Worm (Caenorhabditis elegans) whole organism, L2 larva: ENCODE data around the gene VM106R.1.

ENCODE experiments used
- C34F6.9 ChIP-seq: fragments of 150-350 bp; optimal IDR thresholded peaks from 2 replicates; lab custom pipeline; 2014; ENCODE audit warnings: missing biosample characterization, missing genetic modification characterization
- F13H6.1 ChIP-seq: sonication (generic microtip); optimal IDR thresholded peaks from 2 replicates; lab custom pipeline; 2016; ENCODE audit warnings: missing genetic modification characterization, missing compliant biosample characterization
- R02D3.7 ChIP-seq: fragments of 150-350 bp; optimal IDR thresholded peaks from 2 replicates; lab custom pipeline; 2014; ENCODE audit warnings: missing biosample characterization, missing genetic modification characterization
- Y55F3AM.14 ChIP-seq: fragments of 200-800 bp; sonication (Bioruptor generic); optimal IDR thresholded peaks from 2 replicates; lab custom pipeline; 2018; ENCODE audit warnings: mild to moderate bottlenecking, missing genetic modification characterization, missing compliant biosample characterization
- ZK546.5 ChIP-seq: sonication (generic microtip); optimal IDR thresholded peaks from 2 replicates; lab custom pipeline; 2017; ENCODE audit warnings: missing biosample characterization, missing genetic modification characterization
- alr-1 ChIP-seq: fragments of 150-350 bp; optimal IDR thresholded peaks from 2 replicates; lab custom pipeline; 2014; ENCODE audit warnings: missing biosample characterization, missing genetic modification characterization
- ceh-16 ChIP-seq: fragments of 150-350 bp; optimal IDR thresholded peaks from 2 replicates; lab custom pipeline; 2014; ENCODE audit warnings: missing biosample characterization, missing genetic modification characterization
- ceh-82 ChIP-seq: fragments of 150-350 bp; optimal IDR thresholded peaks from 2 replicates; lab custom pipeline; 2014; ENCODE audit warnings: missing biosample characterization, missing genetic modification characterization
- crh-2 ChIP-seq: sonication (generic microtip); optimal IDR thresholded peaks from 2 replicates; lab custom pipeline; 2017; ENCODE audit warnings: missing biosample characterization, missing genetic modification characterization
- dmd-4 ChIP-seq: sonication (generic microtip); optimal IDR thresholded peaks from 2 replicates; lab custom pipeline; 2017; ENCODE audit warnings: missing biosample characterization, missing genetic modification characterization
- egl-27 ChIP-seq: sonication (generic microtip); optimal IDR thresholded peaks from 3 replicates; lab custom pipeline; 2017; ENCODE audit warnings: missing biosample characterization, missing genetic modification reagents, missing genetic modification characterization
- elt-1 ChIP-seq: fragments of 150-350 bp; optimal IDR thresholded peaks from 2 replicates; lab custom pipeline; 2014; ENCODE audit warnings: missing biosample characterization, missing genetic modification characterization
- elt-3 ChIP-seq: sonication (generic microtip); optimal IDR thresholded peaks from 2 replicates; lab custom pipeline; 2017; ENCODE audit warnings: missing biosample characterization, missing genetic modification characterization
- fos-1 ChIP-seq: fragments of 150-350 bp; optimal IDR thresholded peaks from 2 replicates; lab custom pipeline; 2014; ENCODE audit warnings: missing biosample characterization, missing genetic modification characterization
- lin-11 ChIP-seq: fragments of 150-350 bp; sonication (generic microtip); optimal IDR thresholded peaks from 2 replicates; lab custom pipeline; 2014; ENCODE audit warnings: missing biosample characterization, missing genetic modification characterization, inconsistent platforms, mixed read lengths
- lin-13 ChIP-seq: fragments of 150-350 bp; optimal IDR thresholded peaks from 2 replicates; lab custom pipeline; 2014; ENCODE audit warnings: missing biosample characterization, missing genetic modification reagents, missing genetic modification characterization
- lin-39 ChIP-seq: fragments of 150-350 bp; optimal IDR thresholded peaks from 2 replicates; lab custom pipeline; 2014; ENCODE audit warnings: missing biosample characterization, missing genetic modification reagents, missing genetic modification characterization
- lsy-2 ChIP-seq, 2 experiments: fragments of 150-350 bp in 1 of 2; sonication (generic microtip) in 1 of 2; optimal IDR thresholded peaks; 2 replicates each; lab custom pipeline; 2014 to 2017; ENCODE audit warnings: missing biosample characterization in 2 of 2, missing genetic modification characterization in 2 of 2
- mab-5 ChIP-seq: fragments of 150-350 bp; optimal IDR thresholded peaks from 2 replicates; lab custom pipeline; 2014; ENCODE audit warnings: missing biosample characterization, missing genetic modification characterization
- mbf-1 ChIP-seq: sonication (generic microtip); optimal IDR thresholded peaks from 2 replicates; lab custom pipeline; 2017; ENCODE audit warnings: missing biosample characterization, missing genetic modification characterization
- mdl-1 ChIP-seq, 2 experiments: fragments of 150-350 bp in 1 of 2; sonication (generic microtip) in 1 of 2; optimal IDR thresholded peaks; 2 replicates each; lab custom pipeline; 2017; ENCODE audit warnings: missing biosample characterization in 2 of 2, missing genetic modification characterization in 2 of 2
- nhr-10 ChIP-seq: sonication (generic microtip); optimal IDR thresholded peaks from 2 replicates; lab custom pipeline; 2017; ENCODE audit warnings: missing biosample characterization, missing genetic modification characterization
- nhr-11 ChIP-seq: fragments of 150-350 bp; optimal IDR thresholded peaks from 2 replicates; lab custom pipeline; 2014; ENCODE audit warnings: missing biosample characterization, missing genetic modification characterization
- nhr-12 ChIP-seq: fragments of 150-350 bp; optimal IDR thresholded peaks from 2 replicates; lab custom pipeline; 2014; ENCODE audit warnings: missing biosample characterization, missing genetic modification characterization
- nhr-129 ChIP-seq: fragments of 150-350 bp; optimal IDR thresholded peaks from 2 replicates; lab custom pipeline; 2014; ENCODE audit warnings: missing biosample characterization, missing genetic modification characterization
- nhr-21 ChIP-seq: fragments of 150-350 bp; optimal IDR thresholded peaks from 2 replicates; lab custom pipeline; 2014; ENCODE audit warnings: missing biosample characterization, missing genetic modification characterization
- nhr-23 ChIP-seq: fragments of 150-350 bp; optimal IDR thresholded peaks from 2 replicates; lab custom pipeline; 2014; ENCODE audit warnings: missing biosample characterization, missing genetic modification reagents, missing genetic modification characterization
- nhr-237 ChIP-seq: fragments of 150-350 bp; optimal IDR thresholded peaks from 2 replicates; lab custom pipeline; 2014; ENCODE audit warnings: missing biosample characterization, missing genetic modification characterization
- nhr-25 ChIP-seq: fragments of 150-350 bp; sonication (generic microtip); optimal IDR thresholded peaks from 3 replicates; lab custom pipeline; 2014; ENCODE audit warnings: missing biosample characterization, missing genetic modification characterization
- nhr-6 ChIP-seq: fragments of 150-350 bp; optimal IDR thresholded peaks from 2 replicates; lab custom pipeline; 2014; ENCODE audit warnings: missing biosample characterization, missing genetic modification characterization
- nhr-77 ChIP-seq: fragments of 150-350 bp; optimal IDR thresholded peaks from 2 replicates; lab custom pipeline; 2014; ENCODE audit warnings: missing biosample characterization, missing genetic modification characterization
- peb-1 ChIP-seq: fragments of 150-350 bp; optimal IDR thresholded peaks from 2 replicates; lab custom pipeline; 2014; ENCODE audit warnings: missing biosample characterization, missing genetic modification characterization
- skn-1 ChIP-seq: sonication (generic microtip); optimal IDR thresholded peaks from 2 replicates; lab custom pipeline; 2017; ENCODE audit warnings: missing biosample characterization, missing genetic modification characterization
- sma-3 ChIP-seq: sonication (generic microtip); optimal IDR thresholded peaks from 2 replicates; lab custom pipeline; 2016; ENCODE audit warnings: missing genetic modification reagents, missing genetic modification characterization, missing compliant biosample characterization
- sma-9 ChIP-seq, 2 experiments: fragments of 150-350 bp in 1 of 2; sonication (generic microtip) in 1 of 2; optimal IDR thresholded peaks; 2 replicates each; lab custom pipeline; 2014 to 2016; ENCODE audit warnings: missing genetic modification characterization in 2 of 2, mild to moderate bottlenecking in 1 of 2, missing biosample characterization in 1 of 2, missing compliant biosample characterization in 1 of 2, missing genetic modification reagents in 1 of 2, moderate library complexity in 1 of 2
- unc-39 ChIP-seq: fragments of 150-350 bp; optimal IDR thresholded peaks from 2 replicates; lab custom pipeline; 2014; ENCODE audit warnings: missing biosample characterization, missing genetic modification characterization
- unc-62 ChIP-seq: fragments of 150-350 bp; optimal IDR thresholded peaks from 2 replicates; lab custom pipeline; 2014; ENCODE audit warnings: missing biosample characterization, missing genetic modification reagents, missing genetic modification characterization
- zag-1 ChIP-seq: fragments of 150-350 bp; optimal IDR thresholded peaks from 2 replicates; lab custom pipeline; 2014; ENCODE audit warnings: missing biosample characterization, missing genetic modification characterization
- ztf-1 ChIP-seq: fragments of 200-800 bp; sonication (Bioruptor generic); conservative IDR thresholded peaks from 2 replicates; pipeline ENCODE4 v1.3.6; 2022; ENCODE audit warnings: missing genetic modification characterization, missing compliant biosample characterization
- ztf-4 ChIP-seq: fragments of 150-350 bp; optimal IDR thresholded peaks from 2 replicates; lab custom pipeline; 2014; ENCODE audit warnings: missing biosample characterization, missing genetic modification characterization

VM106R.1 gene

ce11 chrII:10840067-10840466 lies 11.1 kb upstream of the VM106R.1 start (continued):
- peak; percentile 12 to 40 for TF ChIP-seq mdl-1 (tag; optimal IDR thresholded peaks at IDR 0.05; lab: Kevin White, UChicago)
- peak; percentile 81 for TF ChIP-seq crh-2 (tag; lab: Kevin White, UChicago)
- peak; percentile 45 for TF ChIP-seq zag-1 (tag; lab: Kevin White, UChicago)
- TF ChIP-seq nhr-21 (tag; lab: Kevin White, UChicago): peak; percentile 87
- peak; percentile 48 for TF ChIP-seq egl-27 (tag; lab: Kevin White, UChicago)
- peak; percentile 79 for TF ChIP-seq C34F6.9 (tag; lab: Kevin White, UChicago)
- no peak for TF ChIP-seq dmd-4 (tag; lab: Kevin White, UChicago)
- no peak for TF ChIP-seq skn-1 (tag; lab: Kevin White, UChicago)
- peak; percentile 63 to 82 for TF ChIP-seq lsy-2 (tag; optimal IDR thresholded peaks at IDR 0.05; lab: Kevin White, UChicago)
- TF ChIP-seq ztf-1 (GFP tag; lab: Robert Waterston, UW): no peak
- TF ChIP-seq elt-3 (tag; lab: Kevin White, UChicago): no peak
- no peak for TF ChIP-seq ceh-82 (tag; lab: Kevin White, UChicago)
- TF ChIP-seq lin-39 (tag; lab: Kevin White, UChicago): no peak
- no peak for TF ChIP-seq nhr-237 (tag; lab: Kevin White, UChicago)

ce11 chrII:10838550-10838949 lies 9.6 kb upstream of the VM106R.1 start:
- no peak for TF ChIP-seq ceh-82 (tag; lab: Kevin White, UChicago)
- TF ChIP-seq nhr-23: no peak
- no peak for TF ChIP-seq nhr-129 (tag; lab: Kevin White, UChicago)
- TF ChIP-seq elt-3 (tag; lab: Kevin White, UChicago): no peak
- TF ChIP-seq nhr-21 (tag; lab: Kevin White, UChicago): no peak
- TF ChIP-seq nhr-77 (tag; lab: Kevin White, UChicago): no peak
- TF ChIP-seq alr-1 (tag; lab: Kevin White, UChicago): no peak
- no peak for TF ChIP-seq F13H6.1 (tag; lab: Kevin White, UChicago)

- no peak for TF ChIP-seq elt-3 (tag; lab: Kevin White, UChicago)
- no peak for TF ChIP-seq alr-1 (tag; lab: Kevin White, UChicago)
These were observed 5.7 kb upstream of the VM106R.1 start for ce11 chrII:10834717-10835116.

ce11 chrII:10829572-10829971 lies 591 bp upstream of the VM106R.1 start:
- TF ChIP-seq skn-1 (tag; lab: Kevin White, UChicago) (no peak), alr-1 (tag; lab: Kevin White, UChicago) (no peak), zag-1 (tag; lab: Kevin White, UChicago) (no peak), R02D3.7 (tag; lab: Kevin White, UChicago) (no peak), nhr-10 (tag; lab: Kevin White, UChicago) (no peak), lsy-2 (tag; optimal IDR thresholded peaks at IDR 0.05; lab: Kevin White, UChicago) (no peak), sma-3 (GFP tag; lab: Kevin White, UChicago) (no peak), nhr-21 (tag; lab: Kevin White, UChicago) (no peak), ceh-82 (tag; lab: Kevin White, UChicago) (no peak), Y55F3AM.14 (GFP tag; lab: Kevin White, UChicago) (no peak), lin-13 (GFP tag; lab: Kevin White, UChicago) (no peak), nhr-25 (tag; lab: Kevin White, UChicago) (no peak), lin-11 (tag; lab: Kevin White, UChicago) (no peak)

ce11 chrII:10824046-10824445 lies 4.9 kb downstream of the VM106R.1 start, which contains the start of the genes R06F6.12 and mix-1:
TSS of gene R06F6.12 (minus strand) at chrII:10824081.
TSS of gene mix-1 (plus strand) at chrII:10824246.
- TF ChIP-seq F13H6.1 (tag; lab: Kevin White, UChicago) (peak; percentile 20), sma-9 (GFP tag; optimal IDR thresholded peaks at IDR 0.05; lab: Kevin White, UChicago) (peak; percentile 41), sma-9 (tag; optimal IDR thresholded peaks at IDR 0.05; lab: Kevin White, UChicago) (no peak), lsy-2 (tag; optimal IDR thresholded peaks at IDR 0.05; lab: Kevin White, UChicago) (peak; percentile 54 to 83), nhr-11 (tag; lab: Kevin White, UChicago) (no peak), nhr-12 (tag; lab: Kevin White, UChicago) (no peak), unc-62 (GFP tag; lab: Kevin White, UChicago) (no peak), sma-3 (GFP tag; lab: Kevin White, UChicago) (peak; percentile 29), mab-5 (tag; lab: Kevin White, UChicago) (no peak), nhr-129 (tag; lab: Kevin White, UChicago) (peak; percentile 48), dmd-4 (tag; lab: Kevin White, UChicago) (no peak), ceh-16 (tag; lab: Kevin White, UChicago) (no peak), nhr-10 (tag; lab: Kevin White, UChicago) (no peak), lin-13 (GFP tag; lab: Kevin White, UChicago) (peak; percentile 30), elt-1 (tag; lab: Kevin White, UChicago) (no peak), C34F6.9 (tag; lab: Kevin White, UChicago) (peak; percentile 64), nhr-21 (tag; lab: Kevin White, UChicago) (peak; percentile 31), ZK546.5 (tag; lab: Kevin White, UChicago) (no peak), nhr-23 (no peak), mbf-1 (tag; lab: Kevin White, UChicago) (no peak), fos-1 (tag; lab: Kevin White, UChicago) (no peak), R02D3.7 (tag; lab: Kevin White, UChicago) (no peak), skn-1 (tag; lab: Kevin White, UChicago) (no peak), nhr-6 (no peak), ztf-4 (tag; lab: Kevin White, UChicago) (peak; percentile 23), crh-2 (tag; lab: Kevin White, UChicago) (peak; percentile 21), lin-11 (tag; lab: Kevin White, UChicago) (peak; percentile 36), ceh-82 (tag; lab: Kevin White, UChicago) (no peak), nhr-77 (tag; lab: Kevin White, UChicago) (no peak), peb-1 (no peak), egl-27 (tag; lab: Kevin White, UChicago) (no peak), unc-39 (tag; lab: Kevin White, UChicago) (no peak)
